Fruit fly (Drosophila melanogaster) whole organism, adult: ENCODE results near the gene dnd.

Experiments used
- CG12768 ChIP-seq: fragments of 200-800 bp; sonication (Bioruptor generic); optimal IDR thresholded peaks from 2 replicates; lab custom pipeline; 2017; ENCODE audit warnings: missing biosample characterization, missing genetic modification characterization, mild to moderate bottlenecking, moderate library complexity, missing genetic modification reagents
- CG14711 ChIP-seq: fragments of 200-800 bp; sonication (Bioruptor generic); optimal IDR thresholded peaks from 2 replicates; lab custom pipeline; 2018; ENCODE audit warnings: missing biosample characterization, mild to moderate bottlenecking, missing genetic modification characterization, moderate library complexity
- CG33017 ChIP-seq: fragments of 200-800 bp; sonication (Bioruptor generic); optimal IDR thresholded peaks from 2 replicates; lab custom pipeline; 2018; ENCODE audit warnings: missing biosample characterization, mild to moderate bottlenecking, missing genetic modification characterization, moderate library complexity
- CG5204 ChIP-seq: fragments of 200-800 bp; sonication (Bioruptor generic); optimal IDR thresholded peaks from 2 replicates; lab custom pipeline; 2016; ENCODE audit warnings: missing biosample characterization, missing genetic modification characterization
- Crg-1 ChIP-seq: fragments of 200-800 bp; sonication (Bioruptor generic); optimal IDR thresholded peaks from 2 replicates; lab custom pipeline; 2016; ENCODE audit warnings: missing biosample characterization, missing genetic modification characterization
- Hr96 ChIP-seq: fragments of 200-800 bp; sonication (Bioruptor generic); optimal IDR thresholded peaks from 2 replicates; lab custom pipeline; 2016; ENCODE audit warnings: missing biosample characterization, missing genetic modification characterization
- Mnt ChIP-seq: fragments of 200-800 bp; sonication (Bioruptor generic); optimal IDR thresholded peaks from 2 replicates; lab custom pipeline; 2016; ENCODE audit warnings: missing biosample characterization, mild to moderate bottlenecking, missing genetic modification characterization
- bab1 ChIP-seq: fragments of 200-800 bp; sonication (Bioruptor generic); optimal IDR thresholded peaks from 3 replicates; lab custom pipeline; 2019; ENCODE audit warnings: missing biosample characterization, mild to moderate bottlenecking, missing genetic modification characterization, moderate library complexity
- cic ChIP-seq: fragments of 200-800 bp; sonication (Bioruptor generic); optimal IDR thresholded peaks from 2 replicates; lab custom pipeline; 2017; ENCODE audit warnings: missing biosample characterization, mild to moderate bottlenecking, missing genetic modification characterization, moderate library complexity
- kay ChIP-seq: fragments of 200-800 bp; sonication (Bioruptor generic); peaks from one replicate; lab custom pipeline; 2016; ENCODE audit warnings: missing biosample characterization, missing genetic modification characterization, borderline replicate concordance
- pad ChIP-seq: fragments of 200-800 bp; sonication (Bioruptor generic); optimal IDR thresholded peaks from 3 replicates; lab custom pipeline; 2017; ENCODE audit warnings: missing biosample characterization, missing genetic modification characterization, mild to moderate bottlenecking, moderate library complexity, missing genetic modification reagents

dm6 chr3R:21846559-21846958, 40.6 kb downstream of the dnd start, which contains the start of gene Gr93d:
- TF ChIP-seq bab1 (no peak), Mnt (GFP tag; lab: Kevin White, UChicago) (no peak), CG14711 (tag; lab: Kevin White, UChicago) (no peak), Hr96 (GFP tag; lab: Kevin White, UChicago) (no peak), CG5204 (GFP tag; lab: Kevin White, UChicago) (no peak), kay (GFP tag; lab: Kevin White, UChicago) (no peak), Crg-1 (GFP tag; lab: Kevin White, UChicago) (no peak), cic (GFP tag; lab: Kevin White, UChicago) (no peak), CG33017 (no peak), CG12768 (GFP tag; lab: Kevin White, UChicago) (no peak), pad (GFP tag; lab: Kevin White, UChicago) (no peak)
